Worm (Caenorhabditis elegans) whole organism, early embryonic: Measurements from ENCODE around the gene swm-1.

Experiments used
- B0310.2 ChIP-seq: sonication (generic microtip); optimal IDR thresholded peaks from 2 replicates; lab custom pipeline; 2016; ENCODE audit warnings: mild to moderate bottlenecking, missing genetic modification characterization, missing compliant biosample characterization
- F13C5.2 ChIP-seq: sonication (generic microtip); optimal IDR thresholded peaks from 2 replicates; lab custom pipeline; 2017; ENCODE audit warnings: mild to moderate bottlenecking, missing genetic modification characterization, inconsistent platforms, missing compliant biosample characterization
- aly-1 ChIP-seq: sonication (generic microtip); optimal IDR thresholded peaks from 2 replicates; lab custom pipeline; 2016; ENCODE audit warnings: missing genetic modification characterization, missing compliant biosample characterization
- ama-1 ChIP-seq: fragments of 150-350 bp; optimal IDR thresholded peaks from 2 replicates; lab custom pipeline; 2014
- ceh-13 ChIP-seq: fragments of 200-800 bp; sonication (Bioruptor generic); optimal IDR thresholded peaks from 2 replicates; lab custom pipeline; 2018; ENCODE audit warnings: mild to moderate bottlenecking, missing genetic modification characterization, missing compliant biosample characterization
- ceh-36 ChIP-seq: sonication (generic microtip); optimal IDR thresholded peaks from 2 replicates; lab custom pipeline; 2016; ENCODE audit warnings: missing genetic modification characterization, inconsistent platforms, missing compliant biosample characterization
- ets-7 ChIP-seq: sonication (generic microtip); optimal IDR thresholded peaks from 2 replicates; lab custom pipeline; 2016; ENCODE audit warnings: missing genotype, missing genetic modification characterization, missing compliant biosample characterization
- flt-1 ChIP-seq: fragments of 200-800 bp; sonication (Bioruptor generic); IDR thresholded peaks from 2 replicates; pipeline ENCODE4 v1.3.6; 2022; ENCODE audit warnings: missing genetic modification characterization, missing compliant biosample characterization
- hmbx-1 ChIP-seq: sonication (generic microtip); optimal IDR thresholded peaks from 2 replicates; lab custom pipeline; 2016; ENCODE audit warnings: mild to moderate bottlenecking, missing genetic modification characterization, missing compliant biosample characterization
- hmg-4 ChIP-seq: fragments of 200-800 bp; sonication (Bioruptor generic); optimal IDR thresholded peaks from 2 replicates; lab custom pipeline; 2018; ENCODE audit warnings: mild to moderate bottlenecking, missing genetic modification characterization, missing compliant biosample characterization
- hnd-1 ChIP-seq: sonication (generic microtip); optimal IDR thresholded peaks from 2 replicates; lab custom pipeline; 2016; ENCODE audit warnings: missing genetic modification characterization, missing compliant biosample characterization
- pes-1 ChIP-seq: fragments of 200-800 bp; sonication (Bioruptor generic); IDR thresholded peaks from 2 replicates; pipeline ENCODE4 v1.3.6; 2022; ENCODE audit warnings: missing genetic modification reagents, missing genetic modification characterization, missing compliant biosample characterization
- scrt-1 ChIP-seq: fragments of 200-800 bp; sonication (Bioruptor generic); IDR thresholded peaks from 2 replicates; pipeline ENCODE4 v1.3.6; 2022; ENCODE audit warnings: missing genetic modification characterization, missing compliant biosample characterization
- sea-1 ChIP-seq: fragments of 200-800 bp; sonication (Bioruptor generic); conservative IDR thresholded peaks from 2 replicates; pipeline ENCODE4 v1.3.6; 2022; ENCODE audit warnings: missing genetic modification characterization, missing compliant biosample characterization
- tbx-11 ChIP-seq: fragments of 200-800 bp; sonication (Bioruptor generic); IDR thresholded peaks from 2 replicates; pipeline ENCODE4 v1.3.6; 2022; ENCODE audit warnings: missing genetic modification characterization, missing compliant biosample characterization
- tbx-37 ChIP-seq: fragments of 200-800 bp; sonication (Bioruptor generic); conservative IDR thresholded peaks from 2 replicates; pipeline ENCODE4 v1.3.6; 2022; ENCODE audit warnings: missing genetic modification reagents, missing genetic modification characterization, missing compliant biosample characterization
- tra-4 ChIP-seq: sonication (generic microtip); optimal IDR thresholded peaks from 2 replicates; lab custom pipeline; 2017; ENCODE audit warnings: missing genetic modification characterization, missing compliant biosample characterization

Gene swm-1

ce11 chrV:9044871-9045270, 9.8 kb downstream of the swm-1 start, which contains the start of gene nhr-30:
Gene nhr-30 (plus strand): TSS chrV:9045171.
- TF ChIP-seq scrt-1 (GFP tag; lab: Robert Waterston, UW) (no peak), hnd-1 (no peak), tbx-37 (no peak), ama-1 (lab: Kevin White, UChicago) (no peak), aly-1 (tag; lab: Kevin White, UChicago) (no peak), ets-7 (tag; lab: Kevin White, UChicago) (no peak), sea-1 (GFP tag; lab: Robert Waterston, UW) (no peak), hmg-4 (GFP tag; lab: Kevin White, UChicago) (no peak), ceh-36 (tag; lab: Kevin White, UChicago) (no peak), ceh-13 (GFP tag; lab: Kevin White, UChicago) (no peak), pes-1 (GFP tag; lab: Robert Waterston, UW) (no peak), F13C5.2 (no peak), B0310.2 (tag; lab: Kevin White, UChicago) (no peak), flt-1 (no peak), tbx-11 (no peak), tra-4 (no peak), hmbx-1 (tag; lab: Kevin White, UChicago) (no peak)

ce11 chrV:9041030-9041429, 13.6 kb downstream of the swm-1 start, which contains the start of gene cyp-33B1:
Gene cyp-33B1 (plus strand): TSS chrV:9041330.
- TF ChIP-seq scrt-1 (GFP tag; lab: Robert Waterston, UW), result no peak
- no peak for TF ChIP-seq B0310.2 (tag; lab: Kevin White, UChicago)
- no peak for TF ChIP-seq sea-1 (GFP tag; lab: Robert Waterston, UW)
- TF ChIP-seq ama-1 (lab: Kevin White, UChicago), result no peak
- no peak for TF ChIP-seq tbx-11
- no peak for TF ChIP-seq ets-7 (tag; lab: Kevin White, UChicago)
- no peak for TF ChIP-seq ceh-36 (tag; lab: Kevin White, UChicago)
- TF ChIP-seq hmg-4 (GFP tag; lab: Kevin White, UChicago), result no peak
- TF ChIP-seq tra-4, result no peak
- TF ChIP-seq aly-1 (tag; lab: Kevin White, UChicago), result no peak
- no peak for TF ChIP-seq ceh-13 (GFP tag; lab: Kevin White, UChicago)
- TF ChIP-seq tbx-37, result no peak
- no peak for TF ChIP-seq hmbx-1 (tag; lab: Kevin White, UChicago)
- TF ChIP-seq hnd-1, result no peak

- TF ChIP-seq ceh-13 (GFP tag; lab: Kevin White, UChicago) (no peak), ceh-36 (tag; lab: Kevin White, UChicago) (no peak), tra-4 (no peak), hnd-1 (no peak), scrt-1 (GFP tag; lab: Robert Waterston, UW) (no peak), B0310.2 (tag; lab: Kevin White, UChicago) (no peak), flt-1 (no peak), hmg-4 (GFP tag; lab: Kevin White, UChicago) (no peak), sea-1 (GFP tag; lab: Robert Waterston, UW) (no peak), aly-1 (tag; lab: Kevin White, UChicago) (no peak)
Measured at ce11 chrV:9035685-9036084, 19.0 kb downstream of the swm-1 start, which contains the start of gene srsx-34. Gene srsx-34 (plus strand): TSS chrV:9035985.

DNA sequence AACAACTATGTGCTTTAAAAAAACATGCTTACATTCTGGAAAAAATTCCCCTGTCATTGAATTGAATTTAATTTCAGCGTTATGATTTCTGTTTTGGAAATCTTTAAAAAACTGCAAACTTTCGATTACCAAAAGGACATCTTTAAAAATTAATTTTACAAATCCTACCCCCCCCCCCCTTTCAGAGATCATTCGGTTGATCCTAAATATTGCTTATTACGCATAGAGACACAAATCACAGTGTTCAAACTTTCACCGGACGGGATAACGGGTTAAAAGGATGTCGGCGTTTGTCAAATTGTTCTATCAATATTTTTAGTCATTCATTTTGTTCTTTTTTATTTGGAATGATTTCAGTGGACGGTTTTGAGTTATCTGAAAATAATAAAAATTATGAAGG, 21.4 kb downstream of the swm-1 start, which contains the start of gene C25E10.4:
C25E10.4 (plus strand) TSS at position 301 of the 400 bp plus-strand sequence.
- TF ChIP-seq sea-1 (GFP tag; lab: Robert Waterston, UW) (no peak), scrt-1 (GFP tag; lab: Robert Waterston, UW) (no peak), flt-1 (no peak), ets-7 (tag; lab: Kevin White, UChicago) (no peak), tbx-11 (no peak), hmbx-1 (tag; lab: Kevin White, UChicago) (no peak), ceh-36 (tag; lab: Kevin White, UChicago) (no peak), B0310.2 (tag; lab: Kevin White, UChicago) (no peak), tbx-37 (no peak), hmg-4 (GFP tag; lab: Kevin White, UChicago) (no peak), aly-1 (tag; lab: Kevin White, UChicago) (no peak), tra-4 (no peak), hnd-1 (no peak), ama-1 (lab: Kevin White, UChicago) (no peak), F13C5.2 (no peak), pes-1 (GFP tag; lab: Robert Waterston, UW) (no peak), ceh-13 (GFP tag; lab: Kevin White, UChicago) (no peak)

ce11 chrV:9030248-9030647, 24.4 kb downstream of the swm-1 start, which contains the start of gene C25E10.5:
Gene C25E10.5 (plus strand): TSS chrV:9030548.
- no peak for TF ChIP-seq ceh-13 (GFP tag; lab: Kevin White, UChicago)
- TF ChIP-seq tbx-11, result no peak
- no peak for TF ChIP-seq ceh-36 (tag; lab: Kevin White, UChicago)
- TF ChIP-seq aly-1 (tag; lab: Kevin White, UChicago), result no peak
- no peak for TF ChIP-seq scrt-1 (GFP tag; lab: Robert Waterston, UW)
- no peak for TF ChIP-seq hmbx-1 (tag; lab: Kevin White, UChicago)
- no peak for TF ChIP-seq tra-4
- TF ChIP-seq sea-1 (GFP tag; lab: Robert Waterston, UW), result no peak
- TF ChIP-seq flt-1, result no peak
- no peak for TF ChIP-seq hnd-1
- TF ChIP-seq hmg-4 (GFP tag; lab: Kevin White, UChicago), result no peak
- no peak for TF ChIP-seq ama-1 (lab: Kevin White, UChicago)
- TF ChIP-seq tbx-37, result no peak
- no peak for TF ChIP-seq B0310.2 (tag; lab: Kevin White, UChicago)
- TF ChIP-seq ets-7 (tag; lab: Kevin White, UChicago), result no peak
- TF ChIP-seq pes-1 (GFP tag; lab: Robert Waterston, UW), result no peak
- no peak for TF ChIP-seq F13C5.2

DNA sequence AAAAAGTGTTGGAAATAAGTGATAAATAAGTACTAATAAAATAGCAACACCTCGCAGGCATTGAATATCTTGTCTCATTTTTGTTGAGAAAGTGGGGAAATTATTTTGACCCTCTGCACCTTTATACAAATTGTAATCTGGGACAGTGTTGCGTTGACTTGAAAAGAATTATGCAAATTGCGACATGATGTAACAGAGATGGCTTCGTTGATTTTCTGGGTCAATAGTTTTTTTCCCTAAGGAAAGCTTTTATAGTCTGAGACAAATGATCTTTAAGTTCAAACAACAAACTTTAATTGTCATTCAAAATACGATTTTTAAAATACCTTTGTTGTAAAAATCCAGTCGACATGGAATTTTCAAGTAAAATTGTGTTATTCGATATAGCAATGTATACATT, 30.0 kb downstream of the swm-1 start, which contains the start of gene bus-1:
bus-1 (minus strand) TSS at position 101 of the 400 bp plus-strand sequence.
- no peak for TF ChIP-seq ceh-13 (GFP tag; lab: Kevin White, UChicago)

DNA sequence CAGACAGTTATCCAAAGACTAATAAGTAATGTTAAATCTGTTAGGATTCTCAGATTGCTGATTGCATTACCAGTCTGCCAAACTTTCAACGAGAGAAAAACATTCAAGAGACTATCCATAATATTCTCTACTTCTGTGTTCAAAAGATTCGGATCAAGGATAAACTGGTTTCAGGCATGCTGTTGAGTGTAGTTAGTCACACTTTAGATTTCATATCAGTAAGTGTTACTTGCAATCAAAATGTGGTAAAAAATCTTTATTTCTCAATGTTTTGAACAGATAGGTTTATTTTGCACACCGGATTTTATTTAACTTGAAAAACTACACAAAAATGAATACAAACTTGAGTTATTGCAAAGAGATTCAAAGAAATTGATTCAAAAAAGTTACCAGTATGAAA, 32.6 kb downstream of the swm-1 start, which contains the start of gene oac-41:
oac-41 (minus strand) TSS at position 101 of the 400 bp plus-strand sequence.
- TF ChIP-seq ceh-13 (GFP tag; lab: Kevin White, UChicago) (no peak), ceh-36 (tag; lab: Kevin White, UChicago) (no peak), hmbx-1 (tag; lab: Kevin White, UChicago) (no peak), pes-1 (GFP tag; lab: Robert Waterston, UW) (no peak), hmg-4 (GFP tag; lab: Kevin White, UChicago) (no peak), tbx-11 (no peak), flt-1 (no peak), ama-1 (lab: Kevin White, UChicago) (no peak), hnd-1 (no peak), aly-1 (tag; lab: Kevin White, UChicago) (no peak), tra-4 (no peak), F13C5.2 (no peak), sea-1 (GFP tag; lab: Robert Waterston, UW) (no peak), scrt-1 (GFP tag; lab: Robert Waterston, UW) (no peak), ets-7 (tag; lab: Kevin White, UChicago) (no peak)
